Worm (Caenorhabditis elegans) whole organism, L2 larva: ENCODE results near the gene eelo-1.

Experiments used
- C34F6.9 ChIP-seq: fragments of 150-350 bp; optimal IDR thresholded peaks from 2 replicates; lab custom pipeline; 2014; ENCODE audit warnings: missing biosample characterization, missing genetic modification characterization
- F13H6.1 ChIP-seq: sonication (generic microtip); optimal IDR thresholded peaks from 2 replicates; lab custom pipeline; 2016; ENCODE audit warnings: missing genetic modification characterization, missing compliant biosample characterization
- R02D3.7 ChIP-seq: fragments of 150-350 bp; optimal IDR thresholded peaks from 2 replicates; lab custom pipeline; 2014; ENCODE audit warnings: missing biosample characterization, missing genetic modification characterization
- Y55F3AM.14 ChIP-seq: fragments of 200-800 bp; sonication (Bioruptor generic); optimal IDR thresholded peaks from 2 replicates; lab custom pipeline; 2018; ENCODE audit warnings: mild to moderate bottlenecking, missing genetic modification characterization, missing compliant biosample characterization
- ZK546.5 ChIP-seq: sonication (generic microtip); optimal IDR thresholded peaks from 2 replicates; lab custom pipeline; 2017; ENCODE audit warnings: missing biosample characterization, missing genetic modification characterization
- aly-2 ChIP-seq: fragments of 150-350 bp; optimal IDR thresholded peaks from 2 replicates; lab custom pipeline; 2014; ENCODE audit warnings: missing biosample characterization, missing genetic modification characterization
- ama-1 ChIP-seq: fragments of 150-350 bp; optimal IDR thresholded peaks from 2 replicates; lab custom pipeline; 2018; ENCODE audit warnings: inconsistent platforms
- blmp-1 ChIP-seq: sonication (generic microtip); optimal IDR thresholded peaks from 2 replicates; lab custom pipeline; 2017; ENCODE audit warnings: missing genetic modification characterization, mild to moderate bottlenecking, missing compliant biosample characterization, antibody characterized with exemption, moderate library complexity; ENCODE audit not compliant: insufficient read depth
- ceh-82 ChIP-seq: fragments of 150-350 bp; optimal IDR thresholded peaks from 2 replicates; lab custom pipeline; 2014; ENCODE audit warnings: missing biosample characterization, missing genetic modification characterization
- crh-2 ChIP-seq: sonication (generic microtip); optimal IDR thresholded peaks from 2 replicates; lab custom pipeline; 2017; ENCODE audit warnings: missing biosample characterization, missing genetic modification characterization
- dmd-4 ChIP-seq: sonication (generic microtip); optimal IDR thresholded peaks from 2 replicates; lab custom pipeline; 2017; ENCODE audit warnings: missing biosample characterization, missing genetic modification characterization
- egl-27 ChIP-seq: sonication (generic microtip); optimal IDR thresholded peaks from 3 replicates; lab custom pipeline; 2017; ENCODE audit warnings: missing biosample characterization, missing genetic modification reagents, missing genetic modification characterization
- elt-1 ChIP-seq: fragments of 150-350 bp; optimal IDR thresholded peaks from 2 replicates; lab custom pipeline; 2014; ENCODE audit warnings: missing biosample characterization, missing genetic modification characterization
- elt-3 ChIP-seq: sonication (generic microtip); optimal IDR thresholded peaks from 2 replicates; lab custom pipeline; 2017; ENCODE audit warnings: missing biosample characterization, missing genetic modification characterization
- fos-1 ChIP-seq: fragments of 150-350 bp; optimal IDR thresholded peaks from 2 replicates; lab custom pipeline; 2014; ENCODE audit warnings: missing biosample characterization, missing genetic modification characterization
- gmeb-1 ChIP-seq: fragments of 150-350 bp; optimal IDR thresholded peaks from 2 replicates; lab custom pipeline; 2014; ENCODE audit warnings: missing biosample characterization, missing genetic modification characterization
- lin-11 ChIP-seq: fragments of 150-350 bp; sonication (generic microtip); optimal IDR thresholded peaks from 2 replicates; lab custom pipeline; 2014; ENCODE audit warnings: missing biosample characterization, missing genetic modification characterization, inconsistent platforms, mixed read lengths
- lin-39 ChIP-seq: fragments of 150-350 bp; optimal IDR thresholded peaks from 2 replicates; lab custom pipeline; 2014; ENCODE audit warnings: missing biosample characterization, missing genetic modification reagents, missing genetic modification characterization
- lsy-2 ChIP-seq, 2 experiments: fragments of 150-350 bp in 1 of 2; sonication (generic microtip) in 1 of 2; optimal IDR thresholded peaks; 2 replicates each; lab custom pipeline; 2014 to 2017; ENCODE audit warnings: missing biosample characterization in 2 of 2, missing genetic modification characterization in 2 of 2
- mab-5 ChIP-seq: fragments of 150-350 bp; optimal IDR thresholded peaks from 2 replicates; lab custom pipeline; 2014; ENCODE audit warnings: missing biosample characterization, missing genetic modification characterization
- mdl-1 ChIP-seq, 2 experiments: fragments of 150-350 bp in 1 of 2; sonication (generic microtip) in 1 of 2; optimal IDR thresholded peaks; 2 replicates each; lab custom pipeline; 2017; ENCODE audit warnings: missing biosample characterization in 2 of 2, missing genetic modification characterization in 2 of 2
- nhr-10 ChIP-seq: sonication (generic microtip); optimal IDR thresholded peaks from 2 replicates; lab custom pipeline; 2017; ENCODE audit warnings: missing biosample characterization, missing genetic modification characterization
- nhr-21 ChIP-seq: fragments of 150-350 bp; optimal IDR thresholded peaks from 2 replicates; lab custom pipeline; 2014; ENCODE audit warnings: missing biosample characterization, missing genetic modification characterization
- nhr-23 ChIP-seq: fragments of 150-350 bp; optimal IDR thresholded peaks from 2 replicates; lab custom pipeline; 2014; ENCODE audit warnings: missing biosample characterization, missing genetic modification reagents, missing genetic modification characterization
- nhr-237 ChIP-seq: fragments of 150-350 bp; optimal IDR thresholded peaks from 2 replicates; lab custom pipeline; 2014; ENCODE audit warnings: missing biosample characterization, missing genetic modification characterization
- nhr-25 ChIP-seq: fragments of 150-350 bp; sonication (generic microtip); optimal IDR thresholded peaks from 3 replicates; lab custom pipeline; 2014; ENCODE audit warnings: missing biosample characterization, missing genetic modification characterization
- nhr-6 ChIP-seq: fragments of 150-350 bp; optimal IDR thresholded peaks from 2 replicates; lab custom pipeline; 2014; ENCODE audit warnings: missing biosample characterization, missing genetic modification characterization
- nhr-77 ChIP-seq: fragments of 150-350 bp; optimal IDR thresholded peaks from 2 replicates; lab custom pipeline; 2014; ENCODE audit warnings: missing biosample characterization, missing genetic modification characterization
- peb-1 ChIP-seq: fragments of 150-350 bp; optimal IDR thresholded peaks from 2 replicates; lab custom pipeline; 2014; ENCODE audit warnings: missing biosample characterization, missing genetic modification characterization
- sem-4 ChIP-seq: fragments of 150-350 bp; optimal IDR thresholded peaks from 2 replicates; lab custom pipeline; 2014; ENCODE audit warnings: missing biosample characterization, missing genetic modification reagents, missing genetic modification characterization
- skn-1 ChIP-seq: sonication (generic microtip); optimal IDR thresholded peaks from 2 replicates; lab custom pipeline; 2017; ENCODE audit warnings: missing biosample characterization, missing genetic modification characterization
- sma-3 ChIP-seq: sonication (generic microtip); optimal IDR thresholded peaks from 2 replicates; lab custom pipeline; 2016; ENCODE audit warnings: missing genetic modification reagents, missing genetic modification characterization, missing compliant biosample characterization
- sma-9 ChIP-seq, 2 experiments: fragments of 150-350 bp in 1 of 2; sonication (generic microtip) in 1 of 2; optimal IDR thresholded peaks; 2 replicates each; lab custom pipeline; 2014 to 2016; ENCODE audit warnings: missing genetic modification characterization in 2 of 2, mild to moderate bottlenecking in 1 of 2, missing biosample characterization in 1 of 2, missing compliant biosample characterization in 1 of 2, missing genetic modification reagents in 1 of 2, moderate library complexity in 1 of 2
- snpc-4 ChIP-seq: fragments of 150-350 bp; optimal IDR thresholded peaks from 2 replicates; lab custom pipeline; 2014; ENCODE audit warnings: missing biosample characterization, missing genetic modification characterization
- unc-55 ChIP-seq: fragments of 150-350 bp; sonication (generic microtip); optimal IDR thresholded peaks from 3 replicates; lab custom pipeline; 2014; ENCODE audit warnings: missing biosample characterization, missing genetic modification reagents, missing genetic modification characterization
- unc-62 ChIP-seq: fragments of 150-350 bp; optimal IDR thresholded peaks from 2 replicates; lab custom pipeline; 2014; ENCODE audit warnings: missing biosample characterization, missing genetic modification reagents, missing genetic modification characterization
- zag-1 ChIP-seq: fragments of 150-350 bp; optimal IDR thresholded peaks from 2 replicates; lab custom pipeline; 2014; ENCODE audit warnings: missing biosample characterization, missing genetic modification characterization
- ztf-1 ChIP-seq: fragments of 200-800 bp; sonication (Bioruptor generic); conservative IDR thresholded peaks from 2 replicates; pipeline ENCODE4 v1.3.6; 2022; ENCODE audit warnings: missing genetic modification characterization, missing compliant biosample characterization
- ztf-4 ChIP-seq: fragments of 150-350 bp; optimal IDR thresholded peaks from 2 replicates; lab custom pipeline; 2014; ENCODE audit warnings: missing biosample characterization, missing genetic modification characterization

eelo-1 gene

ce11 chrIII:1584216-1584715 lies 25.9 kb upstream of the eelo-1 start:
- TF ChIP-seq nhr-237 (tag; lab: Kevin White, UChicago) = no peak
- no peak for TF ChIP-seq snpc-4 (tag; lab: Kevin White, UChicago)
- no peak for TF ChIP-seq blmp-1
- TF ChIP-seq dmd-4 (tag; lab: Kevin White, UChicago) = no peak
- TF ChIP-seq mdl-1 (tag; optimal IDR thresholded peaks at IDR 0.05; lab: Kevin White, UChicago) = no peak
- no peak for TF ChIP-seq R02D3.7 (tag; lab: Kevin White, UChicago)
- no peak for TF ChIP-seq aly-2
- TF ChIP-seq skn-1 (tag; lab: Kevin White, UChicago) = no peak
- no peak for TF ChIP-seq elt-1
- no peak for TF ChIP-seq unc-55
- no peak for TF ChIP-seq zag-1 (tag; lab: Kevin White, UChicago)
- no peak for TF ChIP-seq peb-1
- no peak for TF ChIP-seq mab-5 (tag; lab: Kevin White, UChicago)

ce11 chrIII:1583529-1583928 lies 25.2 kb upstream of the eelo-1 start:
- no peak for TF ChIP-seq nhr-21 (tag; lab: Kevin White, UChicago)
- TF ChIP-seq dmd-4 (tag; lab: Kevin White, UChicago) = no peak
- no peak for TF ChIP-seq ZK546.5 (tag; lab: Kevin White, UChicago)
- TF ChIP-seq nhr-6 (tag; lab: Kevin White, UChicago) = no peak
- no peak for TF ChIP-seq skn-1 (tag; lab: Kevin White, UChicago)
- no peak for TF ChIP-seq R02D3.7 (tag; lab: Kevin White, UChicago)
- no peak for TF ChIP-seq lin-11 (tag; lab: Kevin White, UChicago)
- TF ChIP-seq Y55F3AM.14 (GFP tag; lab: Kevin White, UChicago) = no peak
- no peak for TF ChIP-seq nhr-237 (tag; lab: Kevin White, UChicago)
- no peak for TF ChIP-seq ztf-1
- no peak for TF ChIP-seq nhr-23
- no peak for TF ChIP-seq ama-1 (lab: Kevin White, UChicago)
- no peak for TF ChIP-seq egl-27 (tag; lab: Kevin White, UChicago)
- no peak for TF ChIP-seq C34F6.9
- TF ChIP-seq fos-1 (tag; lab: Kevin White, UChicago) = no peak

- TF ChIP-seq crh-2 (tag; lab: Kevin White, UChicago) (no peak), ceh-82 (tag; lab: Kevin White, UChicago) (no peak), nhr-6 (tag; lab: Kevin White, UChicago) (no peak), unc-55 (no peak), aly-2 (no peak), lin-39 (tag; lab: Kevin White, UChicago) (no peak), F13H6.1 (tag; lab: Kevin White, UChicago) (no peak), sem-4 (tag; lab: Kevin White, UChicago) (no peak)
Observed at ce11 chrIII:1580142-1580541, 21.8 kb upstream of the eelo-1 start.

- TF ChIP-seq lin-11 (tag; lab: Kevin White, UChicago) (no peak), ama-1 (lab: Kevin White, UChicago) (no peak), C34F6.9 (no peak), snpc-4 (tag; lab: Kevin White, UChicago) (no peak), sma-3 (GFP tag; lab: Kevin White, UChicago) (no peak), unc-62 (GFP tag; lab: Kevin White, UChicago) (no peak), nhr-23 (no peak), elt-1 (no peak), gmeb-1 (tag; lab: Kevin White, UChicago) (no peak), unc-55 (no peak)
Observed at ce11 chrIII:1579001-1579400, 20.7 kb upstream of the eelo-1 start.

ce11 chrIII:1578566-1578965 lies 20.2 kb upstream of the eelo-1 start:
- TF ChIP-seq ztf-4 (tag; lab: Kevin White, UChicago) (no peak), nhr-23 (no peak), unc-62 (GFP tag; lab: Kevin White, UChicago) (no peak), F13H6.1 (tag; lab: Kevin White, UChicago) (no peak), nhr-10 (tag; lab: Kevin White, UChicago) (no peak), egl-27 (tag; lab: Kevin White, UChicago) (no peak), nhr-77 (tag; lab: Kevin White, UChicago) (no peak), elt-3 (tag; lab: Kevin White, UChicago) (no peak), sma-9 (GFP tag; optimal IDR thresholded peaks at IDR 0.05; lab: Kevin White, UChicago) (no peak), sma-9 (tag; optimal IDR thresholded peaks at IDR 0.05; lab: Kevin White, UChicago) (no peak), Y55F3AM.14 (GFP tag; lab: Kevin White, UChicago) (no peak), crh-2 (tag; lab: Kevin White, UChicago) (no peak), nhr-25 (tag; lab: Kevin White, UChicago) (no peak), dmd-4 (tag; lab: Kevin White, UChicago) (no peak), C34F6.9 (no peak), ceh-82 (tag; lab: Kevin White, UChicago) (no peak), lin-39 (tag; lab: Kevin White, UChicago) (no peak), lsy-2 (tag; optimal IDR thresholded peaks at IDR 0.05; lab: Kevin White, UChicago) (no peak), nhr-21 (tag; lab: Kevin White, UChicago) (no peak), unc-55 (no peak), snpc-4 (tag; lab: Kevin White, UChicago) (no peak)
